Worm (Caenorhabditis elegans) whole organism, late embryonic: ENCODE measurements around the gene Y9C9A.8.

Source experiments
- C08G9.2 ChIP-seq: sonication (generic microtip); optimal IDR thresholded peaks from 2 replicates; lab custom pipeline; 2016; ENCODE audit warnings: mild to moderate bottlenecking, missing genetic modification characterization, moderate library complexity, missing compliant biosample characterization
- C38D4.7 ChIP-seq: fragments of 200-800 bp; sonication (Bioruptor generic); optimal IDR thresholded peaks from 2 replicates; lab custom pipeline; 2018; ENCODE audit warnings: mild to moderate bottlenecking, missing genetic modification characterization, moderate library complexity, missing compliant biosample characterization
- K09A11.1 ChIP-seq: sonication (generic microtip); optimal IDR thresholded peaks from 2 replicates; lab custom pipeline; 2017; ENCODE audit warnings: antibody characterized with exemption, mild to moderate bottlenecking, missing genetic modification characterization, missing compliant biosample characterization; ENCODE audit not compliant: insufficient read depth
- T23F11.4 ChIP-seq: fragments of 200-800 bp; sonication (Bioruptor generic); optimal IDR thresholded peaks from 2 replicates; lab custom pipeline; 2018; ENCODE audit warnings: mild to moderate bottlenecking, missing genetic modification characterization, missing compliant biosample characterization
- Y22D7AL.16 ChIP-seq: sonication (generic microtip); optimal IDR thresholded peaks from 2 replicates; lab custom pipeline; 2016; ENCODE audit warnings: missing genetic modification characterization, missing compliant biosample characterization
- ahr-1 ChIP-seq: sonication (generic microtip); optimal IDR thresholded peaks from 2 replicates; lab custom pipeline; 2016; ENCODE audit warnings: missing genetic modification characterization, missing compliant biosample characterization
- ceh-14 ChIP-seq: sonication (generic microtip); optimal IDR thresholded peaks from 2 replicates; lab custom pipeline; 2016; ENCODE audit warnings: missing genotype, missing genetic modification characterization, missing compliant biosample characterization
- ceh-18 ChIP-seq: sonication (generic microtip); optimal IDR thresholded peaks from 2 replicates; lab custom pipeline; 2016; ENCODE audit warnings: missing genetic modification characterization, missing compliant biosample characterization
- ceh-24 ChIP-seq: sonication (generic microtip); optimal IDR thresholded peaks from 2 replicates; lab custom pipeline; 2016; ENCODE audit warnings: mild to moderate bottlenecking, missing genetic modification characterization, missing compliant biosample characterization
- ceh-31 ChIP-seq: sonication (generic microtip); optimal IDR thresholded peaks from 2 replicates; lab custom pipeline; 2016; ENCODE audit warnings: missing genetic modification characterization, missing compliant biosample characterization
- ceh-48 ChIP-seq: sonication (generic microtip); optimal IDR thresholded peaks from 2 replicates; lab custom pipeline; 2016; ENCODE audit warnings: missing genetic modification characterization, inconsistent platforms, missing compliant biosample characterization
- ceh-6 ChIP-seq: fragments of 200-800 bp; sonication (Bioruptor generic); optimal IDR thresholded peaks from 2 replicates; lab custom pipeline; 2018; ENCODE audit warnings: mild to moderate bottlenecking, missing genetic modification characterization, missing compliant biosample characterization
- elt-2 ChIP-seq: sonication (generic microtip); optimal IDR thresholded peaks from 2 replicates; lab custom pipeline; 2016; ENCODE audit warnings: missing genetic modification reagents, missing genetic modification characterization, missing compliant biosample characterization
- elt-4 ChIP-seq: sonication (generic microtip); optimal IDR thresholded peaks from 2 replicates; lab custom pipeline; 2016; ENCODE audit warnings: missing genetic modification characterization, missing compliant biosample characterization
- ets-4 ChIP-seq: sonication (generic microtip); optimal IDR thresholded peaks from 2 replicates; lab custom pipeline; 2016; ENCODE audit warnings: missing genetic modification characterization, missing compliant biosample characterization
- eyg-1 ChIP-seq: sonication (generic microtip); optimal IDR thresholded peaks from 2 replicates; lab custom pipeline; 2016; ENCODE audit warnings: missing genotype, missing genetic modification characterization, missing compliant biosample characterization
- fkh-6 ChIP-seq: sonication (generic microtip); optimal IDR thresholded peaks from 2 replicates; lab custom pipeline; 2016; ENCODE audit warnings: missing genetic modification characterization, missing compliant biosample characterization
- hlh-13 ChIP-seq: fragments of 200-800 bp; sonication (Bioruptor generic); optimal IDR thresholded peaks from 2 replicates; lab custom pipeline; 2018; ENCODE audit warnings: mild to moderate bottlenecking, missing genetic modification characterization, missing compliant biosample characterization
- hlh-8 ChIP-seq: sonication (generic microtip); optimal IDR thresholded peaks from 2 replicates; lab custom pipeline; 2016; ENCODE audit warnings: missing genotype, missing genetic modification characterization, missing compliant biosample characterization
- madf-2 ChIP-seq: sonication (generic microtip); optimal IDR thresholded peaks from 2 replicates; lab custom pipeline; 2017; ENCODE audit warnings: missing genetic modification characterization, missing compliant biosample characterization
- mec-3 ChIP-seq: sonication (generic microtip); optimal IDR thresholded peaks from 2 replicates; lab custom pipeline; 2016; ENCODE audit warnings: borderline replicate concordance, missing genetic modification characterization, missing compliant biosample characterization
- npax-4 ChIP-seq: sonication (generic microtip); optimal IDR thresholded peaks from 2 replicates; lab custom pipeline; 2016; ENCODE audit warnings: missing genetic modification characterization, missing compliant biosample characterization
- pax-1 ChIP-seq: fragments of 150-350 bp; optimal IDR thresholded peaks from 2 replicates; lab custom pipeline; 2014; ENCODE audit warnings: missing biosample characterization, missing genetic modification characterization
- pha-2 ChIP-seq: sonication (generic microtip); optimal IDR thresholded peaks from 2 replicates; lab custom pipeline; 2017; ENCODE audit warnings: mild to moderate bottlenecking, missing genetic modification characterization, missing compliant biosample characterization
- pha-4 ChIP-seq: fragments of 150-350 bp; optimal IDR thresholded peaks from 2 replicates; lab custom pipeline; 2018; ENCODE audit warnings: missing biosample characterization, missing genetic modification reagents, missing genetic modification characterization
- pros-1 ChIP-seq: fragments of 150-350 bp; optimal IDR thresholded peaks from 2 replicates; lab custom pipeline; 2014; ENCODE audit warnings: missing biosample characterization, missing genetic modification reagents, missing genetic modification characterization
- ref-2 ChIP-seq: sonication (generic microtip); optimal IDR thresholded peaks from 2 replicates; lab custom pipeline; 2016; ENCODE audit warnings: missing genetic modification characterization, missing compliant biosample characterization
- sdc-2 ChIP-seq: sonication (generic microtip); optimal IDR thresholded peaks from 2 replicates; lab custom pipeline; 2016; ENCODE audit warnings: missing genotype, missing genetic modification characterization, missing compliant biosample characterization
- sox-2 ChIP-seq: fragments of 200-800 bp; sonication (Bioruptor generic); IDR thresholded peaks from 2 replicates; pipeline ENCODE4 v1.3.6; 2022; ENCODE audit warnings: missing genetic modification reagents, missing genetic modification characterization, missing compliant biosample characterization
- sox-4 ChIP-seq: sonication (generic microtip); optimal IDR thresholded peaks from 2 replicates; lab custom pipeline; 2017; ENCODE audit warnings: mild to moderate bottlenecking, missing genetic modification characterization, inconsistent platforms, missing compliant biosample characterization
- syd-9 ChIP-seq: sonication (generic microtip); optimal IDR thresholded peaks from 2 replicates; lab custom pipeline; 2016; ENCODE audit warnings: mild to moderate bottlenecking, missing genetic modification characterization, moderate library complexity, missing compliant biosample characterization
- ttx-3 ChIP-seq: sonication (generic microtip); optimal IDR thresholded peaks from 2 replicates; lab custom pipeline; 2016; ENCODE audit warnings: missing genetic modification reagents, missing genetic modification characterization, missing compliant biosample characterization
- unc-42 ChIP-seq: sonication (generic microtip); optimal IDR thresholded peaks from 2 replicates; lab custom pipeline; 2016; ENCODE audit warnings: missing genotype, missing genetic modification characterization, missing compliant biosample characterization
- unc-55 ChIP-seq: sonication (generic microtip); optimal IDR thresholded peaks from 2 replicates; lab custom pipeline; 2017; ENCODE audit warnings: missing biosample characterization, missing genetic modification reagents, missing genetic modification characterization
- unc-86 ChIP-seq: sonication (generic microtip); optimal IDR thresholded peaks from 2 replicates; lab custom pipeline; 2016; ENCODE audit warnings: missing genetic modification characterization, missing compliant biosample characterization
- zip-5 ChIP-seq: sonication (generic microtip); optimal IDR thresholded peaks from 2 replicates; lab custom pipeline; 2016; ENCODE audit warnings: missing genetic modification characterization, missing compliant biosample characterization
- ztf-16 ChIP-seq: sonication (generic microtip); optimal IDR thresholded peaks from 2 replicates; lab custom pipeline; 2017; ENCODE audit warnings: missing genetic modification characterization, missing compliant biosample characterization

Gene Y9C9A.8

ce11 chrIV:4887258-4887657, 42.9 kb upstream of the Y9C9A.8 start, which contains the start of gene T08B6.1:
Gene T08B6.1 (minus strand): TSS chrIV:4887358.
- TF ChIP-seq unc-86 (tag; lab: Kevin White, UChicago) (no peak), C38D4.7 (GFP tag; lab: Kevin White, UChicago) (no peak), ref-2 (tag; lab: Kevin White, UChicago) (no peak), elt-4 (no peak), ceh-48 (tag; lab: Kevin White, UChicago) (no peak), pros-1 (tag; lab: Kevin White, UChicago) (no peak), sox-2 (GFP tag; lab: Robert Waterston, UW) (no peak), ceh-18 (tag; lab: Kevin White, UChicago) (no peak), pax-1 (tag; lab: Kevin White, UChicago) (no peak), sdc-2 (tag; lab: Kevin White, UChicago) (no peak), syd-9 (no peak), ets-4 (tag; lab: Kevin White, UChicago) (no peak), zip-5 (tag; lab: Kevin White, UChicago) (no peak), ttx-3 (tag; lab: Kevin White, UChicago) (no peak), sox-4 (no peak), C08G9.2 (tag; lab: Kevin White, UChicago) (no peak), pha-2 (tag; lab: Kevin White, UChicago) (no peak), hlh-8 (no peak), fkh-6 (no peak), pha-4 (tag; lab: Kevin White, UChicago) (no peak)

ce11 chrIV:4889613-4890012, 40.5 kb upstream of the Y9C9A.8 start, which contains the start of gene sgnh-1:
Gene sgnh-1 (plus strand): TSS chrIV:4889913.
- no peak for TF ChIP-seq hlh-13 (GFP tag; lab: Kevin White, UChicago)
- no peak for TF ChIP-seq K09A11.1 (tag; lab: Kevin White, UChicago)
- TF ChIP-seq unc-42 (tag; lab: Kevin White, UChicago): no peak
- no peak for TF ChIP-seq ceh-31 (tag; lab: Kevin White, UChicago)
- TF ChIP-seq sox-2 (GFP tag; lab: Robert Waterston, UW): no peak
- TF ChIP-seq ceh-6: no peak
- TF ChIP-seq mec-3: no peak
- no peak for TF ChIP-seq ceh-24
- no peak for TF ChIP-seq T23F11.4 (GFP tag; lab: Kevin White, UChicago)
- TF ChIP-seq hlh-8: no peak
- no peak for TF ChIP-seq ceh-14
- TF ChIP-seq ztf-16 (tag; lab: Kevin White, UChicago): no peak
- no peak for TF ChIP-seq pros-1 (tag; lab: Kevin White, UChicago)
- no peak for TF ChIP-seq C08G9.2 (tag; lab: Kevin White, UChicago)

ce11 chrIV:4890543-4890942, 39.6 kb upstream of the Y9C9A.8 start, which contains the start of gene T08B6.9:
Gene T08B6.9 (plus strand): TSS chrIV:4890843.
- TF ChIP-seq mec-3 (no peak), sox-4 (no peak), eyg-1 (tag; lab: Kevin White, UChicago) (no peak), pax-1 (tag; lab: Kevin White, UChicago) (no peak), Y22D7AL.16 (tag; lab: Kevin White, UChicago) (no peak), madf-2 (tag; lab: Kevin White, UChicago) (no peak)

- TF ChIP-seq unc-55 (GFP tag; lab: Kevin White, UChicago): no peak
- no peak for TF ChIP-seq zip-5 (tag; lab: Kevin White, UChicago)
- TF ChIP-seq npax-4 (tag; lab: Kevin White, UChicago): no peak
- no peak for TF ChIP-seq ets-4 (tag; lab: Kevin White, UChicago)
- TF ChIP-seq ahr-1: no peak
- TF ChIP-seq elt-2 (tag; lab: Kevin White, UChicago): no peak
- TF ChIP-seq eyg-1 (tag; lab: Kevin White, UChicago): no peak
Observed at ce11 chrIV:4903961-4904360, 26.2 kb upstream of the Y9C9A.8 start, which contains the start of gene str-161. Gene str-161 (minus strand): TSS chrIV:4904061.
